Worm (Caenorhabditis elegans): ENCODE data around the gene vamp-7.

vamp-7 gene

ce11 chrIV:2597417-2597816 is 10.4 kb upstream of the vamp-7 start, which contains the start of gene Y69A2AR.47:
Gene Y69A2AR.47, plus strand, starts transcription at chrIV:2597717.
- no peak for TF ChIP-seq lin-1 (GFP tag; IDR thresholded peaks at IDR 0.05)
- no peak for TF ChIP-seq dve-1 (tag; optimal IDR thresholded peaks at IDR 0.05; ENCODE audit: insufficient read depth)
- no peak for TF ChIP-seq F37D6.2 (tag; optimal IDR thresholded peaks at IDR 0.05)
- TF ChIP-seq snpc-1.2 (GFP tag; IDR thresholded peaks at IDR 0.05) = no peak
- TF ChIP-seq nhr-48 (tag; optimal IDR thresholded peaks at IDR 0.05) = no peak
- no peak for TF ChIP-seq nhr-237 (tag; optimal IDR thresholded peaks at IDR 0.05)
- TF ChIP-seq nhr-102 (tag; optimal IDR thresholded peaks at IDR 0.05) = no peak
- no peak for TF ChIP-seq mes-2 (tag; optimal IDR thresholded peaks at IDR 0.05; ENCODE audit: poor library complexity, severe bottlenecking)
- no peak for TF ChIP-seq nhr-28 (tag; optimal IDR thresholded peaks at IDR 0.05)

ce11 chrIV:2599634-2600033 is 8.2 kb upstream of the vamp-7 start:
- TF ChIP-seq nhr-28 (tag; optimal IDR thresholded peaks at IDR 0.05) (peak; percentile 78), pha-4 (GFP tag; IDR thresholded peaks at IDR 0.05) (no peak), pha-4 (tag; optimal IDR thresholded peaks at IDR 0.05) (peak; percentile 76), nhr-77 (tag; optimal IDR thresholded peaks at IDR 0.05) (peak; percentile 78), nhr-10 (tag; optimal IDR thresholded peaks at IDR 0.05) (peak; percentile 56), ztf-11 (tag; optimal IDR thresholded peaks at IDR 0.05) (no peak), daf-8 (GFP tag; IDR thresholded peaks at IDR 0.05) (no peak), ceh-32 (tag; optimal IDR thresholded peaks at IDR 0.05; ENCODE audit: poor library complexity) (no peak), saeg-2 (GFP tag; IDR thresholded peaks at IDR 0.05) (no peak), D1046.2 (GFP tag; IDR thresholded peaks at IDR 0.05) (no peak), daf-16 (GFP tag; optimal IDR thresholded peaks at IDR 0.05) (no peak), daf-16 (tag; optimal IDR thresholded peaks at IDR 0.05) (peak; percentile 58), nhr-76 (tag; optimal IDR thresholded peaks at IDR 0.05) (no peak), nhr-25 (tag; optimal IDR thresholded peaks at IDR 0.05; ENCODE audit: borderline replicate concordance, insufficient read depth) (peak; percentile 51), zfp-2 (tag; optimal IDR thresholded peaks at IDR 0.05) (no peak), mdt-29 (GFP tag; IDR thresholded peaks at IDR 0.05) (no peak), ces-1 (GFP tag; optimal IDR thresholded peaks at IDR 0.05) (no peak), duxl-1 (tag; optimal IDR thresholded peaks at IDR 0.05; ENCODE audit: poor library complexity) (peak; percentile 42), F26F4.8 (GFP tag; conservative IDR thresholded peaks at IDR 0.05) (no peak), dve-1 (tag; optimal IDR thresholded peaks at IDR 0.05; ENCODE audit: insufficient read depth) (peak; percentile 91), nhr-42 (GFP tag; IDR thresholded peaks at IDR 0.05) (peak; percentile 57; the same call in 1 of the 2 replicates), T26A8.4 (GFP tag; IDR thresholded peaks at IDR 0.05) (peak; percentile 63), hlh-11 (tag; optimal IDR thresholded peaks at IDR 0.05) (peak; percentile 93), zfp-3 (GFP tag; conservative IDR thresholded peaks at IDR 0.05) (no peak), unc-39 (tag; optimal IDR thresholded peaks at IDR 0.05) (no peak), dpl-1 (GFP tag; optimal IDR thresholded peaks at IDR 0.05) (peak; percentile 64), ceh-20 (GFP tag; IDR thresholded peaks at IDR 0.05) (peak; percentile 53; the same call in 1 of the 2 replicates), rbr-2 (tag; optimal IDR thresholded peaks at IDR 0.05) (peak; percentile 67), fkh-10 (GFP tag; optimal IDR thresholded peaks at IDR 0.05) (peak; percentile 49), egl-27 (tag; optimal IDR thresholded peaks at IDR 0.05) (no peak), ztf-7 (tag; optimal IDR thresholded peaks at IDR 0.05) (no peak), ZK546.5 (tag; optimal IDR thresholded peaks at IDR 0.05) (peak in 1 of 2 experiments; percentile 8), hlh-30 (tag; optimal IDR thresholded peaks at IDR 0.05; ENCODE audit: insufficient read depth) (peak; percentile 99), ama-1 (optimal IDR thresholded peaks at IDR 0.05) (peak; percentile 80), hmg-1.1 (GFP tag; IDR thresholded peaks at IDR 0.05) (peak; percentile 87), snpc-1.2 (GFP tag; IDR thresholded peaks at IDR 0.05) (no peak), unc-130 (GFP tag; optimal IDR thresholded peaks at IDR 0.05) (no peak), dmd-8 (GFP tag; IDR thresholded peaks at IDR 0.05) (no peak), arid-1 (GFP tag; conservative IDR thresholded peaks at IDR 0.05) (0 out of 2 replicates have a peak, but pooled peaks have one; percentile 26), Y105C5A.15 (GFP tag; IDR thresholded peaks at IDR 0.05) (no peak), snpc-4 (tag; optimal IDR thresholded peaks at IDR 0.05) (no peak), mdl-1 (tag; optimal IDR thresholded peaks at IDR 0.05) (peak; percentile 70 to 87), ceh-28 (tag; optimal IDR thresholded peaks at IDR 0.05) (peak; percentile 34), F44E2.7 (GFP tag; IDR thresholded peaks at IDR 0.05) (no peak)

Measured in whole organism, L4 larva.